Fruit fly (Drosophila melanogaster) whole organism, embryonic: ENCODE data around the gene CG1575.
A peak's percentile ranks its signal among the peaks of the same experiment; 100 is the strongest.

ENCODE experiments used
- Aef1 ChIP-seq: fragments of 200-800 bp; sonication (Bioruptor generic); IDR thresholded peaks from 3 replicates; pipeline ENCODE4 v1.3.6; 2022; ENCODE audit warnings: missing biosample characterization, missing genetic modification characterization
- Atf6 ChIP-seq: fragments of 200-800 bp; sonication (Bioruptor generic); IDR thresholded peaks from 2 replicates; pipeline ENCODE4 v1.3.6; 2022; ENCODE audit warnings: missing biosample characterization, missing genetic modification characterization
- B-H1 ChIP-seq: fragments of 200-800 bp; sonication (Bioruptor generic); IDR thresholded peaks from 3 replicates; pipeline ENCODE4 v1.3.6; 2022; ENCODE audit warnings: missing biosample characterization, missing genetic modification characterization
- Blimp-1 ChIP-seq: fragments of 200-800 bp; sonication (Bioruptor generic); optimal IDR thresholded peaks from 3 replicates; lab custom pipeline; 2018; ENCODE audit warnings: missing biosample characterization, missing genetic modification characterization, mild to moderate bottlenecking, moderate library complexity, missing genetic modification reagents
- BtbVII ChIP-seq: fragments of 200-800 bp; sonication (Bioruptor generic); optimal IDR thresholded peaks from 3 replicates; lab custom pipeline; 2017; ENCODE audit warnings: missing biosample characterization, mild to moderate bottlenecking, missing genetic modification characterization
- CG10209 ChIP-seq: fragments of 200-800 bp; sonication (Bioruptor generic); optimal IDR thresholded peaks from 3 replicates; lab custom pipeline; 2017; ENCODE audit warnings: missing biosample characterization, mild to moderate bottlenecking, missing genetic modification characterization, missing genetic modification reagents
- CG10565 ChIP-seq: fragments of 200-800 bp; sonication (Bioruptor generic); optimal IDR thresholded peaks from 3 replicates; lab custom pipeline; 2016; ENCODE audit warnings: missing biosample characterization, mild to moderate bottlenecking, missing genetic modification characterization
- CG10979 ChIP-seq: fragments of 200-800 bp; sonication (Bioruptor generic); optimal IDR thresholded peaks from 2 replicates; lab custom pipeline; 2018; ENCODE audit warnings: missing biosample characterization, mild to moderate bottlenecking, missing genetic modification characterization, moderate library complexity
- CG13296 ChIP-seq: fragments of 200-800 bp; sonication (Bioruptor generic); optimal IDR thresholded peaks from 3 replicates; lab custom pipeline; 2018; ENCODE audit warnings: missing biosample characterization, mild to moderate bottlenecking, missing genetic modification characterization
- CG13424 ChIP-seq: fragments of 200-800 bp; sonication (Bioruptor generic); optimal IDR thresholded peaks from 2 replicates; lab custom pipeline; 2019; ENCODE audit warnings: missing biosample characterization, mild to moderate bottlenecking, missing genetic modification characterization, moderate library complexity
- CG15073 ChIP-seq: fragments of 200-800 bp; sonication (Bioruptor generic); optimal IDR thresholded peaks from 2 replicates; lab custom pipeline; 2016; ENCODE audit warnings: missing biosample characterization, missing genetic modification characterization
- CG17359 ChIP-seq: fragments of 200-800 bp; sonication (Bioruptor generic); optimal IDR thresholded peaks from 3 replicates; lab custom pipeline; 2018; ENCODE audit warnings: missing biosample characterization, mild to moderate bottlenecking, missing genetic modification characterization, moderate library complexity
- CG18599 ChIP-seq: fragments of 200-800 bp; sonication (Bioruptor generic); optimal IDR thresholded peaks from 3 replicates; lab custom pipeline; 2017; ENCODE audit warnings: missing biosample characterization, missing genetic modification characterization, mild to moderate bottlenecking, moderate library complexity, missing genetic modification reagents
- CG30431 ChIP-seq: fragments of 200-800 bp; sonication (Bioruptor generic); optimal IDR thresholded peaks from 2 replicates; lab custom pipeline; 2017; ENCODE audit warnings: missing biosample characterization, missing genetic modification characterization
- CG3065 ChIP-seq: fragments of 200-800 bp; sonication (Bioruptor generic); optimal IDR thresholded peaks from 2 replicates; lab custom pipeline; 2016; ENCODE audit warnings: missing biosample characterization, missing genetic modification characterization
- CG3163 ChIP-seq: fragments of 200-800 bp; sonication (Bioruptor generic); optimal IDR thresholded peaks from 3 replicates; lab custom pipeline; 2016; ENCODE audit warnings: missing biosample characterization, missing genetic modification characterization
- CG3995 ChIP-seq: fragments of 200-800 bp; sonication (Bioruptor generic); optimal IDR thresholded peaks from 3 replicates; lab custom pipeline; 2016; ENCODE audit warnings: missing biosample characterization, missing genetic modification characterization
- CG5953 ChIP-seq: fragments of 200-800 bp; sonication (Bioruptor generic); IDR thresholded peaks from 2 replicates; pipeline ENCODE4 v1.3.6; 2022; ENCODE audit warnings: missing biosample characterization, missing genetic modification characterization
- CG6813 ChIP-seq: fragments of 200-800 bp; sonication (Bioruptor generic); optimal IDR thresholded peaks from 2 replicates; lab custom pipeline; 2017; ENCODE audit warnings: missing biosample characterization, missing genetic modification characterization, mild to moderate bottlenecking, moderate library complexity, missing genetic modification reagents
- CG8478 ChIP-seq: fragments of >200 bp; optimal IDR thresholded peaks from 2 replicates; lab custom pipeline; 2018
- CG8924 ChIP-seq: fragments of 200-800 bp; optimal IDR thresholded peaks from 3 replicates; lab custom pipeline; 2019; ENCODE audit warnings: missing biosample characterization, mild to moderate bottlenecking, missing genetic modification characterization, moderate library complexity
- E2f2 ChIP-seq: fragments of 200-800 bp; sonication (Bioruptor generic); IDR thresholded peaks from 2 replicates; pipeline ENCODE4 v1.3.6; 2022; ENCODE audit warnings: missing biosample characterization, missing genetic modification characterization
- Elba2 ChIP-seq: fragments of 200-800 bp; sonication (Bioruptor generic); optimal IDR thresholded peaks from 3 replicates; lab custom pipeline; 2016; ENCODE audit warnings: missing biosample characterization, missing genetic modification characterization
- H2.0 ChIP-seq: fragments of 200-800 bp; sonication (Bioruptor generic); IDR thresholded peaks from 2 replicates; pipeline ENCODE4 v1.3.6; 2022; ENCODE audit warnings: missing biosample characterization, missing genetic modification characterization
- Hmx ChIP-seq: fragments of 200-800 bp; sonication (Bioruptor generic); optimal IDR thresholded peaks from 2 replicates; lab custom pipeline; 2016; ENCODE audit warnings: missing biosample characterization, missing genetic modification characterization
- Hr78 ChIP-seq, 2 experiments: fragments of 200-800 bp in 1 of 2; fragments of >200 bp in 1 of 2; sonication (Bioruptor generic) in 1 of 2; optimal IDR thresholded peaks; 2 replicates each; lab custom pipeline; 2017 to 2019; ENCODE audit warnings: missing biosample characterization in 2 of 2, missing genetic modification characterization in 2 of 2, mild to moderate bottlenecking in 1 of 2, moderate library complexity in 1 of 2
- Jarid2 ChIP-seq: fragments of 200-800 bp; sonication (Bioruptor generic); optimal IDR thresholded peaks from 3 replicates; lab custom pipeline; 2017; ENCODE audit warnings: mild to moderate bottlenecking, missing biosample characterization, missing genetic modification reagents, missing genetic modification characterization
- MESR4 ChIP-seq: fragments of 200-800 bp; sonication (Bioruptor generic); optimal IDR thresholded peaks from 2 replicates; lab custom pipeline; 2018; ENCODE audit warnings: missing biosample characterization, mild to moderate bottlenecking, missing genetic modification characterization, moderate library complexity
- Mes4 ChIP-seq: fragments of 200-800 bp; sonication (Bioruptor generic); optimal IDR thresholded peaks from 2 replicates; lab custom pipeline; 2016; ENCODE audit warnings: missing biosample characterization, missing genetic modification characterization
- NfI ChIP-seq: fragments of 200-800 bp; sonication (Bioruptor generic); optimal IDR thresholded peaks from 3 replicates; lab custom pipeline; 2018; ENCODE audit warnings: missing biosample characterization, mild to moderate bottlenecking, missing genetic modification characterization, moderate library complexity
- Oli ChIP-seq: fragments of 200-800 bp; sonication (Bioruptor generic); optimal IDR thresholded peaks from 2 replicates; lab custom pipeline; 2018; ENCODE audit warnings: missing biosample characterization, mild to moderate bottlenecking, missing genetic modification characterization, moderate library complexity
- Sox100B ChIP-seq: fragments of 200-800 bp; sonication (Bioruptor generic); optimal IDR thresholded peaks from 3 replicates; lab custom pipeline; 2018; ENCODE audit warnings: missing biosample characterization, mild to moderate bottlenecking, missing genetic modification characterization
- chif ChIP-seq, 2 experiments: fragments of 200-800 bp; sonication (Bioruptor generic); optimal IDR thresholded peaks; 3 replicates each; lab custom pipeline; 2016; ENCODE audit warnings: missing biosample characterization in 2 of 2, missing genetic modification characterization in 2 of 2
- corto ChIP-seq: fragments of 200-800 bp; sonication (Bioruptor generic); optimal IDR thresholded peaks from 2 replicates; lab custom pipeline; 2016; ENCODE audit warnings: missing biosample characterization, mild to moderate bottlenecking, missing genetic modification characterization, moderate library complexity
- dm ChIP-seq: fragments of 200-800 bp; sonication (Bioruptor generic); optimal IDR thresholded peaks from 3 replicates; lab custom pipeline; 2016; ENCODE audit warnings: missing biosample characterization, missing genetic modification characterization
- fd64A ChIP-seq: fragments of 200-800 bp; sonication (Bioruptor generic); optimal IDR thresholded peaks from 3 replicates; lab custom pipeline; 2018; ENCODE audit warnings: missing biosample characterization, mild to moderate bottlenecking, missing genetic modification characterization
- ftz-f1 ChIP-seq: fragments of 200-800 bp; sonication (Bioruptor generic); optimal IDR thresholded peaks from 2 replicates; lab custom pipeline; 2016; ENCODE audit warnings: missing biosample characterization, missing genetic modification characterization
- gce ChIP-seq: fragments of 200-800 bp; sonication (Bioruptor generic); IDR thresholded peaks from 3 replicates; pipeline ENCODE4 v1.3.6; 2022; ENCODE audit warnings: missing biosample characterization, missing genetic modification characterization
- grau ChIP-seq: fragments of 200-800 bp; optimal IDR thresholded peaks from 3 replicates; lab custom pipeline; 2019; ENCODE audit warnings: missing biosample characterization, mild to moderate bottlenecking, missing genetic modification characterization, moderate library complexity
- inv ChIP-seq: fragments of 200-800 bp; sonication (Bioruptor generic); IDR thresholded peaks from 2 replicates; pipeline ENCODE4 v1.3.6; 2022; ENCODE audit warnings: missing biosample characterization, missing genetic modification characterization; ENCODE audit not compliant: partially characterized antibody
- maf-S ChIP-seq: fragments of 200-800 bp; sonication (Bioruptor generic); optimal IDR thresholded peaks from 2 replicates; lab custom pipeline; 2016; ENCODE audit warnings: missing biosample characterization, missing genetic modification characterization
- nau ChIP-seq: fragments of 200-800 bp; sonication (Bioruptor generic); optimal IDR thresholded peaks from 3 replicates; lab custom pipeline; 2017; ENCODE audit warnings: missing biosample characterization, mild to moderate bottlenecking, missing genetic modification characterization, missing genetic modification reagents
- nerfin-2 ChIP-seq: fragments of 200-800 bp; sonication (Bioruptor generic); IDR thresholded peaks from 2 replicates; pipeline ENCODE4 v1.3.6; 2022; ENCODE audit warnings: missing biosample characterization, missing genetic modification characterization; ENCODE audit not compliant: partially characterized antibody
- peb ChIP-seq: fragments of 200-800 bp; sonication (Bioruptor generic); IDR thresholded peaks from 2 replicates; pipeline ENCODE4 v1.3.6; 2022; ENCODE audit warnings: missing biosample characterization, missing genetic modification characterization
- prd ChIP-seq, 3 experiments: fragments of >200 bp in 2 of 3; fragments of 200-800 bp in 1 of 3; sonication (Bioruptor generic) in 1 of 3; optimal IDR thresholded peaks in 2 of 3; IDR thresholded peaks in 1 of 3; 2 replicates in 2 of 3; 3 replicates in 1 of 3; pipeline versions ENCODE4 v1.3.6 to Lab custom; 2017 to 2022; ENCODE audit warnings: missing biosample characterization in 1 of 3, missing genetic modification characterization in 1 of 3
- ranshi ChIP-seq: fragments of 200-800 bp; sonication (Bioruptor generic); IDR thresholded peaks from 2 replicates; pipeline ENCODE4 v1.3.6; 2022; ENCODE audit warnings: missing biosample characterization, missing genetic modification characterization
- row ChIP-seq: fragments of 200-800 bp; sonication (Bioruptor generic); IDR thresholded peaks from 3 replicates; pipeline ENCODE4 v1.3.6; 2022; ENCODE audit warnings: missing biosample characterization, missing genetic modification characterization
- sc ChIP-seq, 3 experiments: fragments of >200 bp in 2 of 3; fragments of 200-800 bp in 1 of 3; sonication (Bioruptor generic) in 1 of 3; optimal IDR thresholded peaks; 2 replicates in 2 of 3; 3 replicates in 1 of 3; lab custom pipeline; 2017; ENCODE audit warnings: mild to moderate bottlenecking in 1 of 3, missing biosample characterization in 1 of 3, missing genetic modification characterization in 1 of 3, missing genetic modification reagents in 1 of 3
- sug ChIP-seq: fragments of 200-800 bp; optimal IDR thresholded peaks from 2 replicates; lab custom pipeline; 2019; ENCODE audit warnings: missing biosample characterization, mild to moderate bottlenecking, missing genetic modification characterization, moderate library complexity

The CG1575 gene

dm6 chrX:8125224-8125649, 8.4 kb downstream of the CG1575 start (continued):
- TF ChIP-seq CG17359 (peak; percentile 65), fd64A (GFP tag; lab: Kevin White, UChicago) (no peak), peb (GFP tag; lab: Robert Waterston, UW) (no peak), E2f2 (peak; percentile 40; the same call in 1 of the 2 replicates), Jarid2 (no peak), CG6813 (peak; percentile 22), nau (GFP tag; lab: Kevin White, UChicago) (no peak), Aef1 (peak; percentile 24; the same call in 1 of the 3 replicates), sug (tag; lab: Kevin White, UChicago) (no peak), Oli (tag; lab: Kevin White, UChicago) (peak; percentile 74), nerfin-2 (GFP tag; lab: Robert Waterston, UW) (no peak), CG5953 (GFP tag; lab: Robert Waterston, UW) (0 out of 2 replicates have a peak, but pooled peaks have one; percentile 31), CG30431 (GFP tag; lab: Kevin White, UChicago) (peak; percentile 28), Elba2 (GFP tag; lab: Kevin White, UChicago) (no peak), Mes4 (GFP tag; lab: Kevin White, UChicago) (no peak), CG8924 (peak; percentile 58), CG10209 (GFP tag; lab: Kevin White, UChicago) (peak; percentile 62), H2.0 (GFP tag; lab: Robert Waterston, UW) (no peak), inv (GFP tag; lab: Robert Waterston, UW) (no peak), ranshi (GFP tag; lab: Robert Waterston, UW) (no peak), CG3163 (GFP tag; lab: Kevin White, UChicago) (no peak), Hr78 (GFP tag; optimal IDR thresholded peaks at IDR 0.05; lab: Kevin White, UChicago) (no peak), sc (optimal IDR thresholded peaks at IDR 0.05; lab: Kevin White, UChicago) (no peak), sc (GFP tag; optimal IDR thresholded peaks at IDR 0.05; lab: Kevin White, UChicago) (peak; percentile 40), Atf6 (GFP tag; lab: Robert Waterston, UW) (no peak), CG10565 (GFP tag; lab: Kevin White, UChicago) (no peak), MESR4 (no peak), CG15073 (GFP tag; lab: Kevin White, UChicago) (no peak), Blimp-1 (GFP tag; lab: Kevin White, UChicago) (peak; percentile 53), CG10979 (tag; lab: Kevin White, UChicago) (peak; percentile 69), CG13424 (tag; lab: Kevin White, UChicago) (peak; percentile 69), corto (GFP tag; lab: Kevin White, UChicago) (no peak), BtbVII (GFP tag; lab: Kevin White, UChicago) (no peak), CG18599 (GFP tag; lab: Kevin White, UChicago) (no peak), ftz-f1 (GFP tag; lab: Kevin White, UChicago) (no peak), B-H1 (GFP tag; lab: Robert Waterston, UW) (peak; percentile 12; the same call in 1 of the 3 replicates), maf-S (GFP tag; lab: Kevin White, UChicago) (no peak), row (GFP tag; lab: Robert Waterston, UW) (peak; percentile 39; the same call in 2 of the 3 replicates), Sox100B (peak; percentile 83), NfI (peak; percentile 8), CG8478 (lab: Kevin White, UChicago) (no peak), gce (GFP tag; lab: Robert Waterston, UW) (no peak), CG3995 (no peak), CG13296 (peak; percentile 28), prd (optimal IDR thresholded peaks at IDR 0.05; lab: Kevin White, UChicago) (no peak), prd (GFP tag; IDR thresholded peaks at IDR 0.05; lab: Robert Waterston, UW) (peak; percentile 71; the same call in 2 of the 3 replicates), chif (GFP tag; optimal IDR thresholded peaks at IDR 0.05; lab: Kevin White, UChicago) (no peak), dm (GFP tag; lab: Kevin White, UChicago) (no peak), grau (tag; lab: Kevin White, UChicago) (peak; percentile 59), CG3065 (GFP tag; lab: Kevin White, UChicago) (no peak), Hmx (GFP tag; lab: Kevin White, UChicago) (no peak)
